Fruit fly (Drosophila melanogaster): ENCODE results near the gene Drak.
A peak's percentile ranks its signal among the peaks of the same experiment; 100 is the strongest.

The Drak gene

DNA sequence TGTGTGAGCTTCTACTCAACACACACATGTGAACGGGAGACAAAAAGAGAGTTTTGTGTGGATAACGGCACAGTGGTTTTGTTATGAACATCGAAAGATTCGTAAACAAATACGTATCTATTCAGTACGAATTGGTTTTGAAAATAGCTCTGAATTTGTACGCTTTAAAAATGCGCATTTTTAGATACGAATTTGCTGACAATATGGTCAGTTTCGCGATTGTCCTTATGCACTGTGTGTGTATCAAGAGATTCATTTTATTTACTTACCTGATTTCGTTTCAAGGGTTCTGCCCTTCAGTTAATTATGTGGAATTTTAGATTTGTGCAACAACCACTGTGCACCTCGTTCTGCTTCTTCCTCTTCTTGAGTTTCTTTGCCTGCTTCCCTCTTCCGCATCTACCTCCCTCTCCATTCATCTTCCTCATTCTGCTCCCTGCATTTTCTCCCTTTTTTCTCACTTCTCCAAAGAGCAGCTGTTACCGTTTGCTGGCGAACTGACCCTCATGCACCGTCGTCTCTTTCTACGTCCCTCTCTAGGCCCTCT lies 1.9 kb downstream of the Drak start (continued):
- TF ChIP-seq org-1 (GFP tag; optimal IDR thresholded peaks at IDR 0.05) (peak; percentile 69), ro (GFP tag; IDR thresholded peaks at IDR 0.05) (peak; percentile 13; the same call in 1 of the 2 replicates), eve (GFP tag; optimal IDR thresholded peaks at IDR 0.05) (peak in 1 of 2 experiments; percentile 97), CG4707 (GFP tag; optimal IDR thresholded peaks at IDR 0.05) (peak; percentile 90), CG12155 (GFP tag; optimal IDR thresholded peaks at IDR 0.05) (peak; percentile 58), CG30431 (GFP tag; optimal IDR thresholded peaks at IDR 0.05) (peak; percentile 77), mam (GFP tag; optimal IDR thresholded peaks at IDR 0.05) (peak; percentile 30), Fer3 (tag; optimal IDR thresholded peaks at IDR 0.05) (peak; percentile 21), CG2199 (GFP tag; IDR thresholded peaks at IDR 0.05) (no peak), bigmax (GFP tag; optimal IDR thresholded peaks at IDR 0.05) (no peak), Ets65A (GFP tag) (peak; percentile 92), CG8290 (GFP tag; optimal IDR thresholded peaks at IDR 0.05) (peak; percentile 65), CG8290 (tag; optimal IDR thresholded peaks at IDR 0.05) (peak; percentile 25 to 30), CG9437 (GFP tag; optimal IDR thresholded peaks at IDR 0.05) (peak; percentile 38), Aef1 (GFP tag; IDR thresholded peaks at IDR 0.05) (0 out of 3 replicates have a peak, but pooled peaks have one; percentile 11), HmgD (GFP tag; optimal IDR thresholded peaks at IDR 0.05) (no peak), slbo (GFP tag; IDR thresholded peaks at IDR 0.05) (peak; percentile 54), hkb (optimal IDR thresholded peaks at IDR 0.05) (no peak), hkb (GFP tag; IDR thresholded peaks at IDR 0.05) (peak; percentile 55; the same call in 1 of the 2 replicates), Hr3 (GFP tag; optimal IDR thresholded peaks at IDR 0.05) (peak; percentile 58), ken (GFP tag; IDR thresholded peaks at IDR 0.05) (0 out of 3 replicates have a peak, but pooled peaks have one; percentile 46), CrebB (tag; optimal IDR thresholded peaks at IDR 0.05) (peak; percentile 6), Hr51 (GFP tag; optimal IDR thresholded peaks at IDR 0.05) (peak; percentile 19 to 49), CG3838 (GFP tag; optimal IDR thresholded peaks at IDR 0.05) (no peak), CoRest (tag; optimal IDR thresholded peaks at IDR 0.05) (peak; percentile 82), D (optimal IDR thresholded peaks at IDR 0.05) (no peak), D (GFP tag; optimal IDR thresholded peaks at IDR 0.05) (peak; percentile 88), pita (GFP tag; optimal IDR thresholded peaks at IDR 0.05) (no peak), CG17385 (GFP tag; optimal IDR thresholded peaks at IDR 0.05) (peak; percentile 89), pros (GFP tag; optimal IDR thresholded peaks at IDR 0.05) (peak; percentile 82), CG13123 (GFP tag; optimal IDR thresholded peaks at IDR 0.05) (peak; percentile 53), slp2 (GFP tag; optimal IDR thresholded peaks at IDR 0.05) (peak; percentile 70), CG10267 (tag; optimal IDR thresholded peaks at IDR 0.05) (peak; percentile 76), CG31365 (tag; optimal IDR thresholded peaks at IDR 0.05) (no peak), HLH3B (GFP tag; IDR thresholded peaks at IDR 0.05) (peak; percentile 56), CG2120 (GFP tag; optimal IDR thresholded peaks at IDR 0.05) (peak; percentile 38), CG4328 (GFP tag; optimal IDR thresholded peaks at IDR 0.05) (no peak), ems (GFP tag; optimal IDR thresholded peaks at IDR 0.05) (peak; percentile 32), GATAe (GFP tag; conservative IDR thresholded peaks at IDR 0.05) (no peak), Neu2 (GFP tag; optimal IDR thresholded peaks at IDR 0.05; ENCODE audit: borderline replicate concordance) (peak; percentile 17), oc (tag; optimal IDR thresholded peaks at IDR 0.05) (peak; percentile 53), CG1233 (GFP tag; optimal IDR thresholded peaks at IDR 0.05) (peak; percentile 68), CG6689 (GFP tag; IDR thresholded peaks at IDR 0.05) (peak; percentile 70), Bgb (GFP tag; IDR thresholded peaks at IDR 0.05; ENCODE audit: partially characterized antibody) (no peak), dmrt99B (tag; optimal IDR thresholded peaks at IDR 0.05) (peak; percentile 77), Lhr (GFP tag; optimal IDR thresholded peaks at IDR 0.05) (peak; percentile 58), Sox100B (GFP tag; optimal IDR thresholded peaks at IDR 0.05) (peak; percentile 77), lab (GFP tag; optimal IDR thresholded peaks at IDR 0.05) (peak; percentile 62), lilli (GFP tag; optimal IDR thresholded peaks at IDR 0.05) (peak; percentile 62), tio (GFP tag; optimal IDR thresholded peaks at IDR 0.05) (peak; percentile 71), Ravus (GFP tag; IDR thresholded peaks at IDR 0.05) (no peak)

All from whole organism, embryonic.